Worm (Caenorhabditis elegans) whole organism, early embryonic: ENCODE data around the gene ZK666.4.

ENCODE experiments used
- B0310.2 ChIP-seq: sonication (generic microtip); optimal IDR thresholded peaks from 2 replicates; lab custom pipeline; 2016; ENCODE audit warnings: mild to moderate bottlenecking, missing genetic modification characterization, missing compliant biosample characterization
- F13C5.2 ChIP-seq: sonication (generic microtip); optimal IDR thresholded peaks from 2 replicates; lab custom pipeline; 2017; ENCODE audit warnings: mild to moderate bottlenecking, missing genetic modification characterization, inconsistent platforms, missing compliant biosample characterization
- ama-1 ChIP-seq: fragments of 150-350 bp; optimal IDR thresholded peaks from 2 replicates; lab custom pipeline; 2014
- ceh-13 ChIP-seq: fragments of 200-800 bp; sonication (Bioruptor generic); optimal IDR thresholded peaks from 2 replicates; lab custom pipeline; 2018; ENCODE audit warnings: mild to moderate bottlenecking, missing genetic modification characterization, missing compliant biosample characterization
- ceh-36 ChIP-seq: sonication (generic microtip); optimal IDR thresholded peaks from 2 replicates; lab custom pipeline; 2016; ENCODE audit warnings: missing genetic modification characterization, inconsistent platforms, missing compliant biosample characterization
- flt-1 ChIP-seq: fragments of 200-800 bp; sonication (Bioruptor generic); IDR thresholded peaks from 2 replicates; pipeline ENCODE4 v1.3.6; 2022; ENCODE audit warnings: missing genetic modification characterization, missing compliant biosample characterization

DNA sequence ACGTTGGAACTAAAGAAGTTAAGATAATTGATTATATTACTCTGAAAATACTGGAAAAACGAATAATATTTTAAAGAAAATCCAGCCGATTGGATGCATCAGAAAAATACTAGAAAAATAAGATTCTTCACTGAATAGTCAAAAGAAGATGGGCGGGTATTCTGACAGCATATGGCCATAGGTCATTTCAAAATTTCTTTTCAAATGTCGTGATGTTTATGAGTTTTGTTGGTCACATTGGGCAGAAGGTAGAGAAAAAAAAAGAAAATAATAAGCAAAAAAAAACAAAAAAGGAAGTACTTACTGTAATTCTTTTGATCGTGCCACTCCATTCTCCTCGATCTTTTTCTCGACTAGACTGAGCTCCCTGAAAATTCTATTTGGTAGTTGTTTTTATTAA is 46.5 kb downstream of the ZK666.4 start, which contains the start of gene F59B10.5:
- TF ChIP-seq B0310.2 (no peak), ceh-36 (tag; lab: Kevin White, UChicago) (no peak), flt-1 (GFP tag; lab: Robert Waterston, UW) (no peak), ceh-13 (no peak), F13C5.2 (no peak), ama-1 (lab: Kevin White, UChicago) (no peak)
